Fruit fly (Drosophila melanogaster) whole organism, prepupa: Measurements from ENCODE around the gene CG10845.
A peak's percentile ranks its signal among the peaks of the same experiment; 100 is the strongest.

Experiments
- Blimp-1 ChIP-seq: fragments of 200-800 bp; sonication (Bioruptor generic); optimal IDR thresholded peaks from 3 replicates; lab custom pipeline; 2017; ENCODE audit warnings: missing biosample characterization, missing genetic modification characterization, mild to moderate bottlenecking, moderate library complexity, missing genetic modification reagents
- CG10631 ChIP-seq: fragments of 200-800 bp; sonication (Bioruptor generic); optimal IDR thresholded peaks from 2 replicates; lab custom pipeline; 2016; ENCODE audit warnings: missing biosample characterization, missing genetic modification characterization
- CG10669 ChIP-seq: fragments of 200-800 bp; sonication (Bioruptor generic); optimal IDR thresholded peaks from 3 replicates; lab custom pipeline; 2018; ENCODE audit warnings: missing biosample characterization, mild to moderate bottlenecking, missing genetic modification characterization, moderate library complexity
- CG11294 ChIP-seq: fragments of 200-800 bp; sonication (Bioruptor generic); IDR thresholded peaks from 2 replicates; pipeline ENCODE4 v1.3.6; 2022; ENCODE audit warnings: missing biosample characterization, missing genetic modification characterization
- CG11902 ChIP-seq: fragments of 200-800 bp; sonication (Bioruptor generic); optimal IDR thresholded peaks from 3 replicates; lab custom pipeline; 2016; ENCODE audit warnings: missing biosample characterization, missing genetic modification characterization
- CG15336 ChIP-seq: fragments of 200-800 bp; sonication (Bioruptor generic); IDR thresholded peaks from 2 replicates; pipeline ENCODE4 v1.3.6; 2022; ENCODE audit warnings: missing biosample characterization, missing genetic modification characterization
- CG1621 ChIP-seq: fragments of 200-800 bp; sonication (Bioruptor generic); optimal IDR thresholded peaks from 3 replicates; lab custom pipeline; 2018; ENCODE audit warnings: missing biosample characterization, mild to moderate bottlenecking, missing genetic modification characterization
- CG16779 ChIP-seq: fragments of 200-800 bp; sonication (Bioruptor generic); optimal IDR thresholded peaks from 3 replicates; lab custom pipeline; 2017; ENCODE audit warnings: missing biosample characterization, mild to moderate bottlenecking, missing genetic modification characterization
- CG3032 ChIP-seq: fragments of 200-800 bp; optimal IDR thresholded peaks from 2 replicates; lab custom pipeline; 2019; ENCODE audit warnings: missing biosample characterization, mild to moderate bottlenecking, missing genetic modification characterization, moderate library complexity
- CG31627 ChIP-seq: fragments of 200-800 bp; sonication (Bioruptor generic); optimal IDR thresholded peaks from 3 replicates; lab custom pipeline; 2016; ENCODE audit warnings: missing biosample characterization, missing genetic modification characterization
- CG32006 ChIP-seq: fragments of 200-800 bp; sonication (Bioruptor generic); optimal IDR thresholded peaks from 3 replicates; lab custom pipeline; 2017; ENCODE audit warnings: missing biosample characterization, mild to moderate bottlenecking, missing genetic modification characterization
- CG34406 ChIP-seq: fragments of 200-800 bp; sonication (Bioruptor generic); optimal IDR thresholded peaks from 3 replicates; lab custom pipeline; 2016; ENCODE audit warnings: missing biosample characterization, missing genetic modification characterization
- CG4318 ChIP-seq: fragments of 200-800 bp; sonication (Bioruptor generic); optimal IDR thresholded peaks from 3 replicates; lab custom pipeline; 2017; ENCODE audit warnings: missing biosample characterization, mild to moderate bottlenecking, missing genetic modification characterization
- CG6163 ChIP-seq: fragments of 200-800 bp; sonication (Bioruptor generic); IDR thresholded peaks from 3 replicates; pipeline ENCODE4 v1.3.6; 2022; ENCODE audit warnings: missing biosample characterization, missing genetic modification characterization
- CG6276 ChIP-seq: fragments of 200-800 bp; sonication (Bioruptor generic); optimal IDR thresholded peaks from 2 replicates; lab custom pipeline; 2017; ENCODE audit warnings: missing biosample characterization, mild to moderate bottlenecking, missing genetic modification characterization
- CG6808 ChIP-seq: fragments of 200-800 bp; sonication (Bioruptor generic); optimal IDR thresholded peaks from 3 replicates; lab custom pipeline; 2017; ENCODE audit warnings: missing biosample characterization, missing genetic modification characterization, mild to moderate bottlenecking, moderate library complexity, missing genetic modification reagents
- CG6854 ChIP-seq: fragments of 200-800 bp; sonication (Bioruptor generic); optimal IDR thresholded peaks from 2 replicates; lab custom pipeline; 2017; ENCODE audit warnings: missing biosample characterization, mild to moderate bottlenecking, missing genetic modification characterization
- CG8119 ChIP-seq: fragments of 200-800 bp; sonication (Bioruptor generic); IDR thresholded peaks from 3 replicates; pipeline ENCODE4 v1.3.6; 2022; ENCODE audit warnings: missing biosample characterization, missing genetic modification characterization
- CG8632 ChIP-seq: fragments of 200-800 bp; sonication (Bioruptor generic); optimal IDR thresholded peaks from 3 replicates; lab custom pipeline; 2016; ENCODE audit warnings: missing biosample characterization, missing genetic modification characterization
- CG9139 ChIP-seq: fragments of 200-800 bp; sonication (Bioruptor generic); optimal IDR thresholded peaks from 3 replicates; lab custom pipeline; 2017; ENCODE audit warnings: missing biosample characterization, mild to moderate bottlenecking, missing genetic modification characterization
- Eip78C ChIP-seq: fragments of 200-800 bp; sonication (Bioruptor generic); peaks from one replicate; lab custom pipeline; 2016; ENCODE audit warnings: missing biosample characterization, missing genetic modification characterization
- Eip93F ChIP-seq: fragments of 200-800 bp; sonication (Bioruptor generic); optimal IDR thresholded peaks from 2 replicates; lab custom pipeline; 2016; ENCODE audit warnings: missing biosample characterization, mild to moderate bottlenecking, missing genetic modification characterization
- Ets96B ChIP-seq: fragments of 200-800 bp; optimal IDR thresholded peaks from 2 replicates; lab custom pipeline; 2019; ENCODE audit warnings: missing biosample characterization, mild to moderate bottlenecking, missing genetic modification characterization, moderate library complexity
- Gug ChIP-seq: fragments of 200-800 bp; sonication (Bioruptor generic); IDR thresholded peaks from 2 replicates; pipeline ENCODE4 v1.3.6; 2022; ENCODE audit warnings: missing biosample characterization, missing genetic modification characterization
- Hr4 ChIP-seq: fragments of 200-800 bp; sonication (Bioruptor generic); optimal IDR thresholded peaks from 3 replicates; lab custom pipeline; 2016; ENCODE audit warnings: missing biosample characterization, missing genetic modification characterization
- Lpt ChIP-seq: fragments of 200-800 bp; sonication (Bioruptor generic); optimal IDR thresholded peaks from 3 replicates; lab custom pipeline; 2016; ENCODE audit warnings: missing biosample characterization, missing genetic modification characterization
- OdsH ChIP-seq: fragments of 200-800 bp; sonication (Bioruptor generic); optimal IDR thresholded peaks from 3 replicates; lab custom pipeline; 2016; ENCODE audit warnings: missing biosample characterization, missing genetic modification characterization
- Sox102F ChIP-seq: fragments of 200-800 bp; sonication (Bioruptor generic); optimal IDR thresholded peaks from 2 replicates; lab custom pipeline; 2016; ENCODE audit warnings: missing biosample characterization, mild to moderate bottlenecking, missing genetic modification characterization
- Sox14 ChIP-seq: fragments of 200-800 bp; sonication (Bioruptor generic); optimal IDR thresholded peaks from 3 replicates; lab custom pipeline; 2016; ENCODE audit warnings: missing biosample characterization, missing genetic modification characterization
- achi ChIP-seq: fragments of 200-800 bp; sonication (Bioruptor generic); optimal IDR thresholded peaks from 3 replicates; lab custom pipeline; 2016; ENCODE audit warnings: missing biosample characterization, missing genetic modification characterization
- acj6 ChIP-seq: fragments of 200-800 bp; sonication (Bioruptor generic); optimal IDR thresholded peaks from 3 replicates; lab custom pipeline; 2016; ENCODE audit warnings: missing biosample characterization, missing genetic modification characterization
- cyc ChIP-seq: fragments of 200-800 bp; sonication (Bioruptor generic); optimal IDR thresholded peaks from 3 replicates; lab custom pipeline; 2016; ENCODE audit warnings: missing biosample characterization, missing genetic modification characterization
- dsx ChIP-seq: fragments of 200-800 bp; optimal IDR thresholded peaks from 3 replicates; lab custom pipeline; 2019; ENCODE audit warnings: missing biosample characterization, mild to moderate bottlenecking, missing genetic modification characterization, moderate library complexity; ENCODE audit not compliant: poor library complexity, severe bottlenecking
- eg ChIP-seq: fragments of 200-800 bp; sonication (Bioruptor generic); IDR thresholded peaks from 3 replicates; pipeline ENCODE4 v1.3.6; 2022; ENCODE audit warnings: missing biosample characterization, missing genetic modification characterization
- fd59A ChIP-seq: fragments of 200-800 bp; sonication (Bioruptor generic); optimal IDR thresholded peaks from 2 replicates; lab custom pipeline; 2017; ENCODE audit warnings: missing biosample characterization, mild to moderate bottlenecking, missing genetic modification characterization, missing genetic modification reagents
- fd85E ChIP-seq: fragments of 200-800 bp; sonication (Bioruptor generic); optimal IDR thresholded peaks from 3 replicates; lab custom pipeline; 2016; ENCODE audit warnings: missing biosample characterization, missing genetic modification characterization
- fkh ChIP-seq: fragments of 200-800 bp; sonication (Bioruptor generic); optimal IDR thresholded peaks from 3 replicates; lab custom pipeline; 2017; ENCODE audit warnings: missing biosample characterization, mild to moderate bottlenecking, missing genetic modification characterization, moderate library complexity
- pdm3 ChIP-seq: fragments of 200-800 bp; sonication (Bioruptor generic); optimal IDR thresholded peaks from 3 replicates; lab custom pipeline; 2016; ENCODE audit warnings: missing biosample characterization, missing genetic modification characterization
- salr ChIP-seq, 2 experiments: fragments of 200-800 bp; sonication (Bioruptor generic); optimal IDR thresholded peaks; 3 replicates each; lab custom pipeline; 2016 to 2018; ENCODE audit warnings: missing biosample characterization in 2 of 2, missing genetic modification characterization in 2 of 2, mild to moderate bottlenecking in 1 of 2
- spab ChIP-seq: fragments of 200-800 bp; sonication (Bioruptor generic); optimal IDR thresholded peaks from 2 replicates; lab custom pipeline; 2017; ENCODE audit warnings: missing biosample characterization, mild to moderate bottlenecking, missing genetic modification characterization, missing genetic modification reagents
- ss ChIP-seq, 2 experiments: fragments of 200-800 bp; sonication (Bioruptor generic); optimal IDR thresholded peaks; 2 replicates in 1 of 2; 3 replicates in 1 of 2; lab custom pipeline; 2017 to 2018; ENCODE audit warnings: mild to moderate bottlenecking in 2 of 2, missing biosample characterization in 2 of 2, missing genetic modification characterization in 2 of 2, moderate library complexity in 1 of 2
- vri ChIP-seq: fragments of 200-800 bp; sonication (Bioruptor generic); optimal IDR thresholded peaks from 3 replicates; lab custom pipeline; 2016; ENCODE audit warnings: missing biosample characterization, mild to moderate bottlenecking, missing genetic modification characterization

Gene CG10845

dm6 chr3R:24866976-24867375, 33.9 kb upstream of the CG10845 start:
- TF ChIP-seq CG8632 (GFP tag; lab: Kevin White, UChicago) (no peak), CG6854 (GFP tag; lab: Kevin White, UChicago) (no peak), fkh (GFP tag; lab: Kevin White, UChicago) (no peak), CG9139 (no peak), eg (GFP tag; lab: Robert Waterston, UW) (no peak), cyc (no peak), vri (GFP tag; lab: Kevin White, UChicago) (no peak), Gug (GFP tag; lab: Robert Waterston, UW) (no peak), salr (GFP tag; optimal IDR thresholded peaks at IDR 0.05; lab: Kevin White, UChicago) (no peak), spab (GFP tag; lab: Kevin White, UChicago) (no peak), CG34406 (GFP tag; lab: Kevin White, UChicago) (no peak), Lpt (GFP tag; lab: Kevin White, UChicago) (no peak)

DNA sequence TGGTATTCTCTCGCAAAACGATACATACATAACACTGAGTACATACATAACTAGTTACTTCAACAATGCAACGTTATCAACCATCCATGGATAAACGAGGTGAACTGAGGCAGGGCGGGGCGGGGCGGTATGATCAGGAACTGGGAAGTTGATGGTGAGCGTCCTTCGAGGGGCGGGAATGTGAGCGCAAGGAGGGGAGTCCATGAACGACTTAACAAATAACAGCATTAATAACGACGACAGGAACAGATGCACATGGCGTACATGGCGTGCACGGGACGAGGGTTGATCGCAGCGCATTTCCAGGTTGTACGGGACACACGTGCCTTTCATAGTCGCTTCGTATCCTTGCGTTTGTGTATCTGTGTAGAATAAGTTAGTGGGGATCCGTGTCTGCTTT, 33.0 kb upstream of the CG10845 start:
- TF ChIP-seq pdm3: no peak
- no peak for TF ChIP-seq CG6808 (GFP tag; lab: Kevin White, UChicago)
- TF ChIP-seq CG4318: no peak
- no peak for TF ChIP-seq Sox102F (GFP tag; lab: Kevin White, UChicago)

dm6 chr3R:24870389-24871048, 30.4 kb upstream of the CG10845 start, which contains the start of gene CycB3:
CycB3 (minus strand) TSS chr3R:24870816.
- no peak for TF ChIP-seq Ets96B (tag; lab: Kevin White, UChicago)
- no peak for TF ChIP-seq OdsH (GFP tag; lab: Kevin White, UChicago)
- no peak for TF ChIP-seq vri (GFP tag; lab: Kevin White, UChicago)
- TF ChIP-seq CG9139: no peak
- TF ChIP-seq CG11902: no peak
- TF ChIP-seq dsx (GFP tag; lab: Kevin White, UChicago): no peak
- TF ChIP-seq Sox14: peak; percentile 29
- no peak for TF ChIP-seq CG15336 (GFP tag; lab: Robert Waterston, UW)
- peak; percentile 9; the same call in 1 of the 3 replicates for TF ChIP-seq CG6163 (GFP tag; lab: Robert Waterston, UW)
- TF ChIP-seq CG11294 (GFP tag; lab: Robert Waterston, UW): no peak
- TF ChIP-seq CG16779: no peak
- no peak for TF ChIP-seq CG32006 (GFP tag; lab: Kevin White, UChicago)
- no peak for TF ChIP-seq CG6276
- TF ChIP-seq pdm3: no peak
- TF ChIP-seq Blimp-1: no peak
- TF ChIP-seq ss (GFP tag; optimal IDR thresholded peaks at IDR 0.05; lab: Kevin White, UChicago): peak; percentile 36 to 73
- no peak for TF ChIP-seq Hr4 (GFP tag; lab: Kevin White, UChicago)
- peak; percentile 67 for TF ChIP-seq Eip78C
- TF ChIP-seq acj6: no peak
- TF ChIP-seq Gug (GFP tag; lab: Robert Waterston, UW): no peak
- no peak for TF ChIP-seq CG10631
- TF ChIP-seq CG10669 (GFP tag; lab: Kevin White, UChicago): no peak
- TF ChIP-seq CG1621 (tag; lab: Kevin White, UChicago): peak; percentile 57
- no peak for TF ChIP-seq fd85E
- TF ChIP-seq spab (GFP tag; lab: Kevin White, UChicago): no peak
- no peak for TF ChIP-seq fd59A (GFP tag; lab: Kevin White, UChicago)
- TF ChIP-seq fkh (GFP tag; lab: Kevin White, UChicago): no peak
- no peak for TF ChIP-seq CG4318
- TF ChIP-seq CG6854 (GFP tag; lab: Kevin White, UChicago): peak; percentile 32
- TF ChIP-seq CG8119 (GFP tag; lab: Robert Waterston, UW): no peak
- peak; percentile 14 for TF ChIP-seq CG3032 (tag; lab: Kevin White, UChicago)
- no peak for TF ChIP-seq CG34406 (GFP tag; lab: Kevin White, UChicago)
- TF ChIP-seq CG31627 (GFP tag; lab: Kevin White, UChicago): no peak
- no peak for TF ChIP-seq achi (GFP tag; lab: Kevin White, UChicago)
- TF ChIP-seq Eip93F (GFP tag; lab: Kevin White, UChicago): no peak
- peak; percentile 41; the same call in 1 of the 3 replicates for TF ChIP-seq eg (GFP tag; lab: Robert Waterston, UW)
- no peak for TF ChIP-seq CG6808 (GFP tag; lab: Kevin White, UChicago)
